Worm (Caenorhabditis elegans) whole organism, L3 larva: ENCODE results near the gene pals-19.

Source experiments
- R02D3.7 ChIP-seq: fragments of 150-350 bp; optimal IDR thresholded peaks from 2 replicates; lab custom pipeline; 2014; ENCODE audit warnings: missing biosample characterization, missing genetic modification characterization
- aly-2 ChIP-seq: fragments of 150-350 bp; optimal IDR thresholded peaks from 2 replicates; lab custom pipeline; 2014; ENCODE audit warnings: missing biosample characterization, missing genetic modification characterization
- ama-1 ChIP-seq: fragments of 150-350 bp; optimal IDR thresholded peaks from 2 replicates; lab custom pipeline; 2018
- ceh-82 ChIP-seq: fragments of 150-350 bp; optimal IDR thresholded peaks from 2 replicates; lab custom pipeline; 2014; ENCODE audit warnings: missing biosample characterization, missing genetic modification characterization
- ceh-9 ChIP-seq: sonication (generic microtip); optimal IDR thresholded peaks from 2 replicates; lab custom pipeline; 2018; ENCODE audit warnings: missing biosample characterization, missing genetic modification characterization
- egl-27 ChIP-seq: sonication (generic microtip); optimal IDR thresholded peaks from 4 replicates; lab custom pipeline; 2017; ENCODE audit warnings: missing biosample characterization, missing genetic modification reagents, missing genetic modification characterization
- egl-5 ChIP-seq: fragments of 150-350 bp; optimal IDR thresholded peaks from 2 replicates; lab custom pipeline; 2017; ENCODE audit warnings: missing biosample characterization, missing genetic modification reagents, missing genetic modification characterization, inconsistent platforms
- elt-1 ChIP-seq: fragments of 150-350 bp; optimal IDR thresholded peaks from 2 replicates; lab custom pipeline; 2014; ENCODE audit warnings: missing biosample characterization, missing genetic modification characterization
- elt-2 ChIP-seq: sonication (generic microtip); optimal IDR thresholded peaks from 2 replicates; lab custom pipeline; 2016; ENCODE audit warnings: missing genetic modification reagents, mild to moderate bottlenecking, missing genetic modification characterization, missing compliant biosample characterization
- elt-3 ChIP-seq, 3 experiments: fragments of 150-350 bp in 1 of 3; sonication (generic microtip) in 2 of 3; optimal IDR thresholded peaks; 2 replicates in 2 of 3; 4 replicates in 1 of 3; lab custom pipeline; 2014 to 2017; ENCODE audit warnings: missing biosample characterization in 3 of 3, missing genetic modification characterization in 3 of 3
- eor-1 ChIP-seq, 2 experiments: fragments of 150-350 bp; optimal IDR thresholded peaks; 2 replicates each; lab custom pipeline; 2014 to 2018; ENCODE audit warnings: missing biosample characterization in 2 of 2, missing genetic modification characterization in 2 of 2
- fos-1 ChIP-seq: fragments of 150-350 bp; optimal IDR thresholded peaks from 2 replicates; lab custom pipeline; 2014; ENCODE audit warnings: missing biosample characterization, missing genetic modification characterization
- hmg-11 ChIP-seq: sonication (generic microtip); optimal IDR thresholded peaks from 2 replicates; lab custom pipeline; 2016; ENCODE audit warnings: missing genetic modification characterization, missing compliant biosample characterization
- jun-1 ChIP-seq: fragments of 150-350 bp; optimal IDR thresholded peaks from 2 replicates; lab custom pipeline; 2014; ENCODE audit warnings: missing biosample characterization, missing genetic modification reagents, missing genetic modification characterization
- lin-15B ChIP-seq: fragments of 150-350 bp; optimal IDR thresholded peaks from 2 replicates; lab custom pipeline; 2014; ENCODE audit warnings: missing biosample characterization, missing genetic modification characterization
- lin-39 ChIP-seq: fragments of 150-350 bp; optimal IDR thresholded peaks from 2 replicates; lab custom pipeline; 2018; ENCODE audit warnings: missing biosample characterization, missing genetic modification reagents, missing genetic modification characterization
- lsy-12 ChIP-seq: sonication (generic microtip); optimal IDR thresholded peaks from 2 replicates; lab custom pipeline; 2016; ENCODE audit warnings: mild to moderate bottlenecking, missing genetic modification characterization, missing compliant biosample characterization
- mml-1 ChIP-seq: fragments of 150-350 bp; sonication (generic microtip); optimal IDR thresholded peaks from 3 replicates; lab custom pipeline; 2014; ENCODE audit warnings: missing biosample characterization, missing genetic modification characterization
- nfya-1 ChIP-seq: sonication (generic microtip); optimal IDR thresholded peaks from 2 replicates; lab custom pipeline; 2017; ENCODE audit warnings: missing genetic modification characterization, mild to moderate bottlenecking, missing compliant biosample characterization, antibody characterized with exemption, moderate library complexity; ENCODE audit not compliant: insufficient read depth
- nhr-11 ChIP-seq: fragments of 150-350 bp; optimal IDR thresholded peaks from 2 replicates; lab custom pipeline; 2014; ENCODE audit warnings: missing biosample characterization, missing genetic modification characterization
- nhr-12 ChIP-seq: fragments of 150-350 bp; optimal IDR thresholded peaks from 2 replicates; lab custom pipeline; 2014; ENCODE audit warnings: missing biosample characterization, missing genetic modification characterization
- nhr-23 ChIP-seq: fragments of 150-350 bp; optimal IDR thresholded peaks from 2 replicates; lab custom pipeline; 2014; ENCODE audit warnings: missing biosample characterization, missing genetic modification reagents, missing genetic modification characterization
- nhr-25 ChIP-seq: sonication (generic microtip); optimal IDR thresholded peaks from 2 replicates; lab custom pipeline; 2017; ENCODE audit warnings: missing biosample characterization, missing genetic modification characterization
- nhr-43 ChIP-seq: sonication (generic microtip); optimal IDR thresholded peaks from 2 replicates; lab custom pipeline; 2016; ENCODE audit warnings: mild to moderate bottlenecking, missing genetic modification characterization, missing compliant biosample characterization; ENCODE audit not compliant: poor library complexity, severe bottlenecking
- nhr-67 ChIP-seq: fragments of 150-350 bp; optimal IDR thresholded peaks from 2 replicates; lab custom pipeline; 2014; ENCODE audit warnings: missing biosample characterization, missing genetic modification characterization
- nhr-76 ChIP-seq: fragments of 150-350 bp; sonication (generic microtip); optimal IDR thresholded peaks from 5 replicates; lab custom pipeline; 2014; ENCODE audit warnings: missing biosample characterization, missing genetic modification characterization
- nhr-77 ChIP-seq: fragments of 150-350 bp; optimal IDR thresholded peaks from 2 replicates; lab custom pipeline; 2014; ENCODE audit warnings: missing biosample characterization, missing genetic modification characterization
- pha-4 ChIP-seq: fragments of 150-350 bp; optimal IDR thresholded peaks from 2 replicates; lab custom pipeline; 2014; ENCODE audit warnings: missing biosample characterization, missing genetic modification reagents, missing genetic modification characterization
- pqm-1 ChIP-seq: fragments of 150-350 bp; optimal IDR thresholded peaks from 2 replicates; lab custom pipeline; 2017; ENCODE audit warnings: missing biosample characterization, missing genetic modification characterization, inconsistent platforms
- sea-2 ChIP-seq: fragments of 150-350 bp; sonication (generic microtip); optimal IDR thresholded peaks from 4 replicates; lab custom pipeline; 2014; ENCODE audit warnings: missing biosample characterization, missing genetic modification reagents, missing genetic modification characterization
- skn-1 ChIP-seq: fragments of 150-350 bp; optimal IDR thresholded peaks from 2 replicates; lab custom pipeline; 2014; ENCODE audit warnings: missing biosample characterization, missing genetic modification characterization
- unc-39 ChIP-seq: sonication (generic microtip); optimal IDR thresholded peaks from 4 replicates; lab custom pipeline; 2017; ENCODE audit warnings: missing biosample characterization, missing genetic modification characterization
- zag-1 ChIP-seq: fragments of 150-350 bp; optimal IDR thresholded peaks from 2 replicates; lab custom pipeline; 2014; ENCODE audit warnings: missing biosample characterization, missing genetic modification characterization
- ztf-11 ChIP-seq: fragments of 150-350 bp; optimal IDR thresholded peaks from 2 replicates; lab custom pipeline; 2014; ENCODE audit warnings: missing biosample characterization, missing genetic modification characterization
- ztf-4 ChIP-seq: fragments of 150-350 bp; optimal IDR thresholded peaks from 2 replicates; lab custom pipeline; 2014; ENCODE audit warnings: missing biosample characterization, missing genetic modification characterization

The pals-19 gene

DNA sequence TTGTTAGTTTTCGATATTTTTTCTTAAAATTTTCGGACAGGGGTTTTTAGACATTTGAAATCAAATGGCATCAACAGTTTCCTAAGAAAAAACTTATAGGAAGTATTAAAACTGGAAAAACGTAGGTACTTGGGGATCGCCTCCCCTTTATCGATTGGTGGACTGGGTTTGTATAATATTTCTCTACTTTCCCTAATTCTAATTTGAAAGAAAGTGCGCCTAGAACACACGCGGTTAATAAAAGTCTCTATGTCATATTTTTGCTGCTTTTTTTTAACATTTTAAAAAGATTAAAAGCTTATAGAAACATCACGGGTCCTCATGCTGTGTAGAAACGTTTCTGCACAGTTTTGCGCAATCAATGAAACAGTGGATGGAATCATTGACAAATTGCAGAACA lies 2.1 kb upstream of the pals-19 start, which contains the start of gene pals-16:
Gene pals-16, plus strand, starts transcription at position 301 of the 400 bp plus-strand sequence.
- no peak for TF ChIP-seq eor-1 (tag; optimal IDR thresholded peaks at IDR 0.05; lab: Kevin White, UChicago)
- no peak for TF ChIP-seq pha-4 (tag; lab: Kevin White, UChicago)
- no peak for TF ChIP-seq nhr-43
- TF ChIP-seq egl-5 (tag; lab: Kevin White, UChicago) = no peak
- no peak for TF ChIP-seq lin-39 (tag; lab: Kevin White, UChicago)
- no peak for TF ChIP-seq nfya-1 (tag; lab: Kevin White, UChicago)
- TF ChIP-seq pqm-1 = no peak
- no peak for TF ChIP-seq aly-2
- TF ChIP-seq nhr-12 (tag; lab: Kevin White, UChicago) = no peak
- TF ChIP-seq ceh-82 (tag; lab: Kevin White, UChicago) = no peak
- no peak for TF ChIP-seq lsy-12 (tag; lab: Kevin White, UChicago)
- TF ChIP-seq elt-3 (tag; optimal IDR thresholded peaks at IDR 0.05; lab: Kevin White, UChicago) = no peak
- TF ChIP-seq sea-2 (GFP tag; lab: Kevin White, UChicago) = no peak
- TF ChIP-seq nhr-23 (tag; lab: Kevin White, UChicago) = no peak
- TF ChIP-seq nhr-77 (tag; lab: Kevin White, UChicago) = no peak

DNA sequence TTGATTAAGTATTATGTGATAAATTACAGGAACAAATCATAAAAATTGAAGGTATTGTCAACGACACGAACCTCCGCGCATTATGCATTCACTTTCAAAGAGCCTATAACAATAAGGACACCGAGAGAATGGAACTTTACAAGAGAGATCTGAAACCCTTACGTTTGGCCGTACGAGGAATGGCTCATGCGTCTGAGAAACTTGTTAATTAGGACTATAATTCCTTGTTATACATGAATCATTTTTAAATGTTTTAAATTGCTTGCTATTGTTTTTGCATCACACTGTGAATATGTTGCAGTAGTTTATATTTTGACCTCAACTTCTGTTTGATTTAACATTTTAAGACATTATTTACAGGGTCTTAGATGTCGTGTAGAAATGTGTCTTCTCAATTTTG lies 1.4 kb downstream of the pals-19 start, which contains the start of gene pals-18:
Gene pals-18, plus strand, starts transcription at position 301 of the 400 bp plus-strand sequence.
- TF ChIP-seq lin-39 (tag; lab: Kevin White, UChicago) = no peak
- no peak for TF ChIP-seq fos-1 (tag; lab: Kevin White, UChicago)
- no peak for TF ChIP-seq ceh-82 (tag; lab: Kevin White, UChicago)
- no peak for TF ChIP-seq egl-5 (tag; lab: Kevin White, UChicago)
- TF ChIP-seq egl-27 (tag; lab: Kevin White, UChicago) = no peak
- no peak for TF ChIP-seq elt-1
- TF ChIP-seq skn-1 (tag; lab: Kevin White, UChicago) = no peak
- TF ChIP-seq nfya-1 (tag; lab: Kevin White, UChicago) = no peak
- TF ChIP-seq ztf-4 = no peak
- TF ChIP-seq nhr-23 (tag; lab: Kevin White, UChicago) = no peak
- no peak for TF ChIP-seq nhr-12 (tag; lab: Kevin White, UChicago)
- no peak for TF ChIP-seq ceh-9
- TF ChIP-seq aly-2 = no peak
- no peak for TF ChIP-seq ztf-11 (tag; lab: Kevin White, UChicago)
- no peak for TF ChIP-seq lin-15B (tag; lab: Kevin White, UChicago)
- TF ChIP-seq, all 47 proteins: peak for 0

ce11 chrIII:1409139-1409538 lies 7.4 kb downstream of the pals-19 start, which contains the start of gene Y82E9BR.22:
TSS of gene Y82E9BR.22 (minus strand) at chrIII:1409239.
- no peak for TF ChIP-seq hmg-11 (tag; lab: Kevin White, UChicago)
- TF ChIP-seq nhr-76 (tag; lab: Kevin White, UChicago) = no peak
- no peak for TF ChIP-seq ama-1 (lab: Kevin White, UChicago)
- no peak for TF ChIP-seq unc-39 (tag; lab: Kevin White, UChicago)
- TF ChIP-seq nhr-12 (tag; lab: Kevin White, UChicago) = no peak
- TF ChIP-seq jun-1 (tag; lab: Kevin White, UChicago) = no peak
- no peak for TF ChIP-seq nhr-25 (tag; lab: Kevin White, UChicago)
- TF ChIP-seq pqm-1 = no peak
- TF ChIP-seq elt-2 (tag; lab: Kevin White, UChicago) = no peak
- TF ChIP-seq ztf-11 (tag; lab: Kevin White, UChicago) = no peak
- no peak for TF ChIP-seq aly-2
- TF ChIP-seq nhr-11 (tag; lab: Kevin White, UChicago) = no peak
- TF ChIP-seq zag-1 (tag; lab: Kevin White, UChicago) = no peak
- no peak for TF ChIP-seq eor-1 (tag; optimal IDR thresholded peaks at IDR 0.05; lab: Kevin White, UChicago)

DNA sequence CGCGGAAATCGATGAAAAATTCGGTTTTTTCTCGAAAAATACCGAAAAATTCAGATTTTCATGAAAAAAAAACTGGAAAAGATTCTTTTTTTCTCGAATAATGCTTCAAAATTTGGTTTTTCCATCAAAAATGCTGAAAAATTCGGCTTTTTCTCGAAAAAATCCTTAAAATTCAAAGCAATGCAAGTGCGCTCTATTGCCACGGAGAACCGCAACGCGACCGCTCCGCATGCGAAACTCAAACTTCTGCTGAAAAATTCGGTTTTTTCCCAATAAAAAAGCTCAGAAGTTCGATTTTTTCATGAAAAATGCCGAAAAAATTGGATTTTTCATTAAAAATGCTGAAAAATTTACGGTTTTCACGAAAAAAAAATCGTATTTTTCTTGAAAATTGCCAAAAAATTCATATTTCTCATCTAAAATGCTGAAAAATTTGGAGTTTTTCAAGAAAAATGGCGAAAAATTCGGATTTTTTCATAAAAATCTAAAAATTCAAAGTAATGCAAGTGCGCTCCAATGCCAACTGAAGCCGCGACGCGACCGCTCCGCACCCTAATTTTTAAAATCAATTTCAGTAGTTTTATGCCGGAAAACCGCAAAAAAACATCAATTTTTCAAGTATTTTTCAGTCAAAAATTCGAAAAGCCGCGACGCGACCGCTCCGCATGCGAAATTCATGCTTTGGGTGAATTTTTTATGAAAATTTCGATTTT lies 11.5 kb downstream of the pals-19 start:
- TF ChIP-seq pha-4 (tag; lab: Kevin White, UChicago) = no peak
- no peak for TF ChIP-seq R02D3.7
- TF ChIP-seq mml-1 (tag; lab: Kevin White, UChicago) = no peak
- TF ChIP-seq fos-1 (tag; lab: Kevin White, UChicago) = no peak
- no peak for TF ChIP-seq nhr-67 (tag; lab: Kevin White, UChicago)
- TF ChIP-seq ztf-4 = no peak
